Worm (Caenorhabditis elegans) whole organism, L3 larva: ENCODE measurements around the gene abch-1.
A peak's percentile ranks its signal among the peaks of the same experiment; 100 is the strongest.

Experiments
- ZK546.5 ChIP-seq: sonication (generic microtip); optimal IDR thresholded peaks from 2 replicates; lab custom pipeline; 2017; ENCODE audit warnings: missing biosample characterization, missing genetic modification characterization
- aly-2 ChIP-seq: fragments of 150-350 bp; optimal IDR thresholded peaks from 2 replicates; lab custom pipeline; 2014; ENCODE audit warnings: missing biosample characterization, missing genetic modification characterization
- ama-1 ChIP-seq: fragments of 150-350 bp; optimal IDR thresholded peaks from 2 replicates; lab custom pipeline; 2018
- ceh-16 ChIP-seq: sonication (generic microtip); optimal IDR thresholded peaks from 2 replicates; lab custom pipeline; 2017; ENCODE audit warnings: missing biosample characterization, missing genetic modification characterization
- ceh-28 ChIP-seq: fragments of 150-350 bp; optimal IDR thresholded peaks from 2 replicates; lab custom pipeline; 2014; ENCODE audit warnings: missing biosample characterization, missing genetic modification reagents, missing genetic modification characterization
- ceh-9 ChIP-seq: sonication (generic microtip); optimal IDR thresholded peaks from 2 replicates; lab custom pipeline; 2018; ENCODE audit warnings: missing biosample characterization, missing genetic modification characterization
- eor-1 ChIP-seq, 2 experiments: fragments of 150-350 bp; optimal IDR thresholded peaks; 2 replicates each; lab custom pipeline; 2014 to 2018; ENCODE audit warnings: missing biosample characterization in 2 of 2, missing genetic modification characterization in 2 of 2
- fkh-2 ChIP-seq: fragments of 150-350 bp; optimal IDR thresholded peaks from 2 replicates; lab custom pipeline; 2014; ENCODE audit warnings: missing biosample characterization, missing genetic modification reagents, missing genetic modification characterization
- fos-1 ChIP-seq: fragments of 150-350 bp; optimal IDR thresholded peaks from 2 replicates; lab custom pipeline; 2014; ENCODE audit warnings: missing biosample characterization, missing genetic modification characterization
- jun-1 ChIP-seq: fragments of 150-350 bp; optimal IDR thresholded peaks from 2 replicates; lab custom pipeline; 2014; ENCODE audit warnings: missing biosample characterization, missing genetic modification reagents, missing genetic modification characterization
- lin-15B ChIP-seq: fragments of 150-350 bp; optimal IDR thresholded peaks from 2 replicates; lab custom pipeline; 2014; ENCODE audit warnings: missing biosample characterization, missing genetic modification characterization
- mdl-1 ChIP-seq: fragments of 150-350 bp; optimal IDR thresholded peaks from 2 replicates; lab custom pipeline; 2014; ENCODE audit warnings: missing biosample characterization, missing genetic modification characterization
- mml-1 ChIP-seq: fragments of 150-350 bp; sonication (generic microtip); optimal IDR thresholded peaks from 3 replicates; lab custom pipeline; 2014; ENCODE audit warnings: missing biosample characterization, missing genetic modification characterization
- nfya-1 ChIP-seq: sonication (generic microtip); optimal IDR thresholded peaks from 2 replicates; lab custom pipeline; 2017; ENCODE audit warnings: missing genetic modification characterization, mild to moderate bottlenecking, missing compliant biosample characterization, antibody characterized with exemption, moderate library complexity; ENCODE audit not compliant: insufficient read depth
- nhr-12 ChIP-seq: fragments of 150-350 bp; optimal IDR thresholded peaks from 2 replicates; lab custom pipeline; 2014; ENCODE audit warnings: missing biosample characterization, missing genetic modification characterization
- nhr-23 ChIP-seq: fragments of 150-350 bp; optimal IDR thresholded peaks from 2 replicates; lab custom pipeline; 2014; ENCODE audit warnings: missing biosample characterization, missing genetic modification reagents, missing genetic modification characterization
- nhr-237 ChIP-seq: fragments of 150-350 bp; optimal IDR thresholded peaks from 2 replicates; lab custom pipeline; 2014; ENCODE audit warnings: missing biosample characterization, missing genetic modification characterization
- nhr-67 ChIP-seq: fragments of 150-350 bp; optimal IDR thresholded peaks from 2 replicates; lab custom pipeline; 2014; ENCODE audit warnings: missing biosample characterization, missing genetic modification characterization
- nhr-76 ChIP-seq: fragments of 150-350 bp; sonication (generic microtip); optimal IDR thresholded peaks from 5 replicates; lab custom pipeline; 2014; ENCODE audit warnings: missing biosample characterization, missing genetic modification characterization
- nhr-77 ChIP-seq: fragments of 150-350 bp; optimal IDR thresholded peaks from 2 replicates; lab custom pipeline; 2014; ENCODE audit warnings: missing biosample characterization, missing genetic modification characterization
- pha-4 ChIP-seq: fragments of 150-350 bp; optimal IDR thresholded peaks from 2 replicates; lab custom pipeline; 2014; ENCODE audit warnings: missing biosample characterization, missing genetic modification reagents, missing genetic modification characterization
- pqm-1 ChIP-seq: fragments of 150-350 bp; optimal IDR thresholded peaks from 2 replicates; lab custom pipeline; 2017; ENCODE audit warnings: missing biosample characterization, missing genetic modification characterization, inconsistent platforms
- skn-1 ChIP-seq: fragments of 150-350 bp; optimal IDR thresholded peaks from 2 replicates; lab custom pipeline; 2014; ENCODE audit warnings: missing biosample characterization, missing genetic modification characterization
- snpc-4 ChIP-seq: fragments of 150-350 bp; optimal IDR thresholded peaks from 2 replicates; lab custom pipeline; 2014; ENCODE audit warnings: missing biosample characterization, missing genetic modification characterization
- tbx-2 ChIP-seq: sonication (generic microtip); optimal IDR thresholded peaks from 2 replicates; lab custom pipeline; 2016; ENCODE audit warnings: mild to moderate bottlenecking, missing genetic modification characterization, missing compliant biosample characterization
- unc-39 ChIP-seq: sonication (generic microtip); optimal IDR thresholded peaks from 4 replicates; lab custom pipeline; 2017; ENCODE audit warnings: missing biosample characterization, missing genetic modification characterization
- zag-1 ChIP-seq: fragments of 150-350 bp; optimal IDR thresholded peaks from 2 replicates; lab custom pipeline; 2014; ENCODE audit warnings: missing biosample characterization, missing genetic modification characterization
- ztf-11 ChIP-seq: fragments of 150-350 bp; optimal IDR thresholded peaks from 2 replicates; lab custom pipeline; 2014; ENCODE audit warnings: missing biosample characterization, missing genetic modification characterization
- ztf-4 ChIP-seq: fragments of 150-350 bp; optimal IDR thresholded peaks from 2 replicates; lab custom pipeline; 2014; ENCODE audit warnings: missing biosample characterization, missing genetic modification characterization

Gene abch-1

DNA sequence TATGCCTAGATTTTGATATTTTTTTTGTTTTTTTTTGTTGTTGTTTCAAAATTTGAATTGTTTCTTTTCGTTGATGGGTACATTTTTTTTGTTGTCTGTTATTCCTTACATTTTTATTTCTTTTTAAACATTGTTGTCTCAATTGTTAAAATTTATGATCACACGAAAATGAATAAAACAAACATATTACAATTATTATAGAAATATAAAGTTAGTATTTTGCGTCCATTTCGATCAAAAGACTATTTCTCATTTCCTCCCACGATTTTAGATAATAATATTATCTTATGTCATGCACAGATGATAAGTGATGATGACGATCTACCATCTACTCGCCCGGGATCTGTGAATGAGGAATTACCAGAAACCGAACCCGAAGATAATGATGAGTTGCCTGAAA lies 23.2 kb upstream of the abch-1 start, which contains the start of gene wrn-1:
TSS of gene wrn-1 (plus strand) at position 301 of the 400 bp plus-strand sequence.
- TF ChIP-seq lin-15B (tag; lab: Kevin White, UChicago) (no peak), tbx-2 (tag; lab: Kevin White, UChicago) (no peak), ceh-16 (tag; lab: Kevin White, UChicago) (no peak), mdl-1 (no peak), nhr-76 (tag; lab: Kevin White, UChicago) (no peak)

DNA sequence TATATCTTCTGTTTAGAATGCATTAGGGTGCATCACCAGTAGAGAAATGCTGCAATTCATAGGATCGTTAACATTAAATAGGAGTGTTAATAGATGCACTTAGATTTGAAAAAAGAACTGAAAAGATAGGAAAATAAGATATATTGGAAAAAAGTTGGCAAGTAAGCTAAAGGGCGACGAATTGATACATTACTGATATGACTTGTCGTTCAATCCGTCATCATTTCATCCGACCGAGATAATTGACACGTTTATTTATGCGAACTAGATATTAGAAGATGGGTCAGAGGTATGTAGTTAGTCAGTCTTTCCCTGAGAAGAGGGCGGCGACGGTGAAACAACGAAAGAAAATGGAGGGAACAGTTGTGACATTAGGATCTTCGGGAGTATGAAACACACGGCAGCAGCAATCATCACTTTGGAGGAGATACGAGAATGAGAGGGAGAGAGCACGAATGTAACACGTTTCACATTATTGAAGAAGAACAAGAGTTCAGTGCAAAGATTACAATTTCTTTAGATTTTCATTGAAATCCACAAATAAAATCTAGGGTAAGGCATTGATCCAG lies 13.5 kb upstream of the abch-1 start, which contains the start of gene lron-15:
TSS of gene lron-15 (minus strand) at position 51 of the 569 bp plus-strand sequence.
- TF ChIP-seq mdl-1 (no peak), zag-1 (tag; lab: Kevin White, UChicago) (no peak)

DNA sequence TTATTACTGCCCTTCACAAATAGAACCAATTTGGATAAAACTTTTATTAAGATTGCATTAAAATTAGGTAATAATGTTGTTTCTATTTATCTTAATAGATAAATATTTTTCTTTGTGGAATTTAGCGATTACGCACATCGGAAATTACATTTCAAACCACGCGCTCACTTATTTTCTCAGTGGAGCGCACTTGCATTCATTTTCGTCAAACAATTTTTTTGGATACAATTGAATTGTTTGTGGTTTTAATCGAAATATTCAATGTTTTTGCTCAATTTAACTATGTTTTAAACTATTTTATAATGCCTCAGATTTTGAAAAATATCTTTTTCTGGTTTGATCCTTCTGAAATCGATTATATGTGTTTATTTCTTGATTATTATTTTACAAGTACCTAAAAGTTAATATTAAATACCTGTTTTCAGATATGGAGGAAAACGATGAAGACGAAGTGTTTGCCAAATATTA lies 4.6 kb upstream of the abch-1 start, which contains the start of gene utp-20:
TSS of gene utp-20 (plus strand) at position 418 of the 468 bp plus-strand sequence.
- no peak for TF ChIP-seq ama-1 (lab: Kevin White, UChicago)
- TF ChIP-seq nhr-23 (tag; lab: Kevin White, UChicago), result peak; percentile 49
- peak; percentile 58 for TF ChIP-seq nfya-1 (tag; lab: Kevin White, UChicago)
- peak; percentile 42 for TF ChIP-seq snpc-4
- peak; percentile 59 for TF ChIP-seq lin-15B (tag; lab: Kevin White, UChicago)
- peak; percentile 31 for TF ChIP-seq skn-1 (tag; lab: Kevin White, UChicago)
- TF ChIP-seq nhr-12 (tag; lab: Kevin White, UChicago), result no peak

DNA sequence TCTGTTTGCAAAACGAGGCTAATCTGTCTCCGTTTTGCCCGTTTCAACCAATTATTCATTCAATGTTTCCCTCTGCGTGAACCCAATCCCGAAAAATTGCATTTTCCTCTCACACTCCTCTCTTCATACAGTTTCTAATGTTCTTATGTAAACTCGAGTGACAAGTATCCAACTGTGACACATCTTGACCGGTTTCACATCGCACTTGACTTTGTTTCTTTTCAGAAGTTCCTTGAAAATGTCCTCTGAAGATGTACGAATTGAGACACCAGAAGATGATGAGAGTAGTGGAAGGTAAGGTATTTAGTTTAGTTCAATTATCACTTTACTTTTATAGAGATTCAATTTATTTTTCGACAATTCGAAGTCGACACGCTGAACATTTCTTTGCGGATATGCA lies 513 bp upstream of the abch-1 start, which contains the start of gene abcx-1:
TSS of gene abcx-1 (plus strand) at position 224 of the 400 bp plus-strand sequence.
- no peak for TF ChIP-seq fkh-2 (tag; lab: Kevin White, UChicago)
- no peak for TF ChIP-seq fos-1 (tag; lab: Kevin White, UChicago)
- no peak for TF ChIP-seq zag-1 (tag; lab: Kevin White, UChicago)
- no peak for TF ChIP-seq nhr-77 (tag; lab: Kevin White, UChicago)
- no peak for TF ChIP-seq ceh-9 (tag; lab: Kevin White, UChicago)
- no peak for TF ChIP-seq lin-15B (tag; lab: Kevin White, UChicago)
- TF ChIP-seq nhr-12 (tag; lab: Kevin White, UChicago), result no peak
- TF ChIP-seq ama-1 (lab: Kevin White, UChicago), result no peak
- TF ChIP-seq tbx-2 (tag; lab: Kevin White, UChicago), result no peak
- no peak for TF ChIP-seq aly-2
- no peak for TF ChIP-seq mml-1
- TF ChIP-seq nhr-23 (tag; lab: Kevin White, UChicago), result no peak
- no peak for TF ChIP-seq pha-4 (tag; lab: Kevin White, UChicago)
- no peak for TF ChIP-seq skn-1 (tag; lab: Kevin White, UChicago)
- TF ChIP-seq nhr-67, result no peak
- no peak for TF ChIP-seq mdl-1
- no peak for TF ChIP-seq ceh-28 (tag; lab: Kevin White, UChicago)

DNA sequence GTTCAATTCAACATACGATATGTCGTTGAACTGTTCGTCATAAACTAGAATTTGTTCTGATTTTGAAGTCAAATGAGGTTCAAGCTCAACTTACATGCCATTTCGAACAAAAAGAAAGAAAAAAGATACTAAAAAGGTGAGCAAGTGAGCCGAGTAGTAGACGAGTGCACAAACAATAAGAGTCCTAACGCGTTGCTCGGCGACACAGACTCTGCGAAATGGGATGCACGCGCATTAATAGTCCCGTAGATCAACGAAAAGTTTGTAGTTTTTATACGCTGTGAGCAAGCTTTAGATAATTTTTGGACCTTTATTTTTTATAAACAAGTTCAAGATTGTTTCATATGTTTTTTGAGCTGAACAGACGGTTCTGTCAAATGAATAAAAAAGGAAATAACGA lies 2.8 kb downstream of the abch-1 start, which contains the start of gene C56E6.4:
TSS of gene C56E6.4 (minus strand) at position 101 of the 400 bp plus-strand sequence.
- TF ChIP-seq mdl-1 (no peak), ztf-11 (tag; lab: Kevin White, UChicago) (no peak), ceh-28 (tag; lab: Kevin White, UChicago) (no peak), ZK546.5 (tag; lab: Kevin White, UChicago) (no peak), tbx-2 (tag; lab: Kevin White, UChicago) (no peak), lin-15B (tag; lab: Kevin White, UChicago) (no peak), pha-4 (tag; lab: Kevin White, UChicago) (no peak), nhr-237 (tag; lab: Kevin White, UChicago) (no peak), unc-39 (tag; lab: Kevin White, UChicago) (no peak), skn-1 (tag; lab: Kevin White, UChicago) (no peak), nhr-67 (no peak), ztf-4 (tag; lab: Kevin White, UChicago) (no peak), fkh-2 (tag; lab: Kevin White, UChicago) (no peak), ceh-16 (tag; lab: Kevin White, UChicago) (no peak), nhr-23 (tag; lab: Kevin White, UChicago) (no peak), eor-1 (tag; optimal IDR thresholded peaks at IDR 0.05; lab: Kevin White, UChicago) (no peak), jun-1 (tag; lab: Kevin White, UChicago) (no peak), nhr-77 (tag; lab: Kevin White, UChicago) (no peak), pqm-1 (tag; lab: Kevin White, UChicago) (no peak)
